Worm (Caenorhabditis elegans): ENCODE results near the gene pqn-42.

DNA sequence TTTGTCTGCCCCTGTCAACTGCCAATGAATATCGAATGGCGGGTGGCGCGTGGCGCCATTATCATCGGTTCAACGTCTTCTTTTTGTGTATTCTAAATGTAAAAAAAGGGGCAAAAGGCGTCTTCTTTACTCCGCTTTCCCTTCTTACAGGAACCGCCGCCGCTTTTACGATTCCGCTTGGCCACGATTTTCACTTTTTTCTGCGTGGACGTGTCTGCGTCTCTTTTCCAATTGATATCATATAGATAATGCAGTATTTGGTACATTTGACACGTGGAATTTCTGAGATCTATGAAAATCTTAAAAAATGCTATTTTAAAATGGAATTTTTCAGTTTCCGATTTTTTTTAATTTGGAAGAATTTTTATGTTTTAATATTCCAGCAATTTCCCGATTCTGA lies 23.2 kb downstream of the pqn-42 start:
- TF ChIP-seq ceh-82 (tag; optimal IDR thresholded peaks at IDR 0.05), result no peak
- TF ChIP-seq unc-62 (GFP tag; optimal IDR thresholded peaks at IDR 0.05), result no peak
- no peak for TF ChIP-seq lsy-2 (tag; optimal IDR thresholded peaks at IDR 0.05)
- no peak for TF ChIP-seq fos-1 (tag; optimal IDR thresholded peaks at IDR 0.05)
- no peak for TF ChIP-seq R02D3.7 (tag; optimal IDR thresholded peaks at IDR 0.05)
- no peak for TF ChIP-seq egl-27 (tag; optimal IDR thresholded peaks at IDR 0.05)
- TF ChIP-seq nhr-25 (tag; optimal IDR thresholded peaks at IDR 0.05), result no peak

All from whole organism, L2 larva.